Worm (Caenorhabditis elegans) whole organism, late embryonic: ENCODE measurements around the gene eelo-2.

ENCODE experiments used
- C08G9.2 ChIP-seq: sonication (generic microtip); optimal IDR thresholded peaks from 2 replicates; lab custom pipeline; 2016; ENCODE audit warnings: mild to moderate bottlenecking, missing genetic modification characterization, moderate library complexity, missing compliant biosample characterization
- F13H6.1 ChIP-seq: sonication (generic microtip); optimal IDR thresholded peaks from 2 replicates; lab custom pipeline; 2016; ENCODE audit warnings: missing genetic modification characterization, missing compliant biosample characterization
- K02D7.2 ChIP-seq: sonication (generic microtip); optimal IDR thresholded peaks from 2 replicates; lab custom pipeline; 2017; ENCODE audit warnings: mild to moderate bottlenecking, missing genetic modification characterization, missing compliant biosample characterization
- K09A11.1 ChIP-seq: sonication (generic microtip); optimal IDR thresholded peaks from 2 replicates; lab custom pipeline; 2017; ENCODE audit warnings: antibody characterized with exemption, mild to moderate bottlenecking, missing genetic modification characterization, missing compliant biosample characterization; ENCODE audit not compliant: insufficient read depth
- T23F11.4 ChIP-seq: fragments of 200-800 bp; sonication (Bioruptor generic); optimal IDR thresholded peaks from 2 replicates; lab custom pipeline; 2018; ENCODE audit warnings: mild to moderate bottlenecking, missing genetic modification characterization, missing compliant biosample characterization
- Y22D7AL.16 ChIP-seq: sonication (generic microtip); optimal IDR thresholded peaks from 2 replicates; lab custom pipeline; 2016; ENCODE audit warnings: missing genetic modification characterization, missing compliant biosample characterization
- ahr-1 ChIP-seq: sonication (generic microtip); optimal IDR thresholded peaks from 2 replicates; lab custom pipeline; 2016; ENCODE audit warnings: missing genetic modification characterization, missing compliant biosample characterization
- ama-1 ChIP-seq: fragments of 150-350 bp; optimal IDR thresholded peaks from 2 replicates; lab custom pipeline; 2014
- ceh-14 ChIP-seq: sonication (generic microtip); optimal IDR thresholded peaks from 2 replicates; lab custom pipeline; 2016; ENCODE audit warnings: missing genotype, missing genetic modification characterization, missing compliant biosample characterization
- ceh-2 ChIP-seq: sonication (generic microtip); optimal IDR thresholded peaks from 2 replicates; lab custom pipeline; 2016; ENCODE audit warnings: missing genotype, missing genetic modification characterization, missing compliant biosample characterization
- ceh-24 ChIP-seq: sonication (generic microtip); optimal IDR thresholded peaks from 2 replicates; lab custom pipeline; 2016; ENCODE audit warnings: mild to moderate bottlenecking, missing genetic modification characterization, missing compliant biosample characterization
- ceh-34 ChIP-seq: sonication (generic microtip); optimal IDR thresholded peaks from 2 replicates; lab custom pipeline; 2016; ENCODE audit warnings: mild to moderate bottlenecking, missing genetic modification characterization, missing compliant biosample characterization
- ceh-45 ChIP-seq: fragments of 200-800 bp; sonication (Bioruptor generic); IDR thresholded peaks from 2 replicates; pipeline ENCODE4 v1.3.6; 2022; ENCODE audit warnings: missing genetic modification reagents, missing genetic modification characterization, missing compliant biosample characterization
- ceh-48 ChIP-seq: sonication (generic microtip); optimal IDR thresholded peaks from 2 replicates; lab custom pipeline; 2016; ENCODE audit warnings: missing genetic modification characterization, inconsistent platforms, missing compliant biosample characterization
- ceh-6 ChIP-seq: fragments of 200-800 bp; sonication (Bioruptor generic); optimal IDR thresholded peaks from 2 replicates; lab custom pipeline; 2018; ENCODE audit warnings: mild to moderate bottlenecking, missing genetic modification characterization, missing compliant biosample characterization
- ceh-9 ChIP-seq: sonication (generic microtip); optimal IDR thresholded peaks from 2 replicates; lab custom pipeline; 2016; ENCODE audit warnings: mild to moderate bottlenecking, missing genetic modification characterization, inconsistent platforms, missing compliant biosample characterization
- dmd-4 ChIP-seq: sonication (generic microtip); optimal IDR thresholded peaks from 2 replicates; lab custom pipeline; 2016; ENCODE audit warnings: borderline replicate concordance, missing genetic modification characterization, missing compliant biosample characterization
- dve-1 ChIP-seq: sonication (generic microtip); optimal IDR thresholded peaks from 2 replicates; lab custom pipeline; 2017; ENCODE audit warnings: antibody characterized with exemption, mild to moderate bottlenecking, missing genetic modification characterization, missing compliant biosample characterization
- elt-2 ChIP-seq: sonication (generic microtip); optimal IDR thresholded peaks from 2 replicates; lab custom pipeline; 2016; ENCODE audit warnings: missing genetic modification reagents, missing genetic modification characterization, missing compliant biosample characterization
- elt-4 ChIP-seq: sonication (generic microtip); optimal IDR thresholded peaks from 2 replicates; lab custom pipeline; 2016; ENCODE audit warnings: missing genetic modification characterization, missing compliant biosample characterization
- eyg-1 ChIP-seq: sonication (generic microtip); optimal IDR thresholded peaks from 2 replicates; lab custom pipeline; 2016; ENCODE audit warnings: missing genotype, missing genetic modification characterization, missing compliant biosample characterization
- fkh-10 ChIP-seq: fragments of 150-350 bp; optimal IDR thresholded peaks from 2 replicates; lab custom pipeline; 2014; ENCODE audit warnings: missing biosample characterization, missing genetic modification reagents, missing genetic modification characterization
- gmeb-2 ChIP-seq: sonication (generic microtip); optimal IDR thresholded peaks from 2 replicates; lab custom pipeline; 2016; ENCODE audit warnings: missing genetic modification characterization, inconsistent platforms, missing compliant biosample characterization
- hlh-15 ChIP-seq: sonication (generic microtip); optimal IDR thresholded peaks from 2 replicates; lab custom pipeline; 2016; ENCODE audit warnings: missing genetic modification characterization, missing compliant biosample characterization
- hlh-30 ChIP-seq: sonication (generic microtip); optimal IDR thresholded peaks from 2 replicates; lab custom pipeline; 2017; ENCODE audit warnings: antibody characterized with exemption, missing genetic modification characterization, missing compliant biosample characterization; ENCODE audit not compliant: insufficient read depth
- hlh-6 ChIP-seq: sonication (generic microtip); optimal IDR thresholded peaks from 2 replicates; lab custom pipeline; 2016; ENCODE audit warnings: missing genotype, missing genetic modification characterization, missing compliant biosample characterization
- hlh-8 ChIP-seq: sonication (generic microtip); optimal IDR thresholded peaks from 2 replicates; lab custom pipeline; 2016; ENCODE audit warnings: missing genotype, missing genetic modification characterization, missing compliant biosample characterization
- lim-6 ChIP-seq: sonication (generic microtip); optimal IDR thresholded peaks from 2 replicates; lab custom pipeline; 2016; ENCODE audit warnings: missing genetic modification characterization, missing compliant biosample characterization
- lin-11 ChIP-seq: fragments of 200-800 bp; sonication (Bioruptor generic); optimal IDR thresholded peaks from 2 replicates; lab custom pipeline; 2018; ENCODE audit warnings: mild to moderate bottlenecking, missing genetic modification characterization, missing compliant biosample characterization
- mec-3 ChIP-seq: sonication (generic microtip); optimal IDR thresholded peaks from 2 replicates; lab custom pipeline; 2016; ENCODE audit warnings: borderline replicate concordance, missing genetic modification characterization, missing compliant biosample characterization
- nhr-232 ChIP-seq: sonication (generic microtip); optimal IDR thresholded peaks from 2 replicates; lab custom pipeline; 2016; ENCODE audit warnings: missing genetic modification characterization, missing compliant biosample characterization
- npax-4 ChIP-seq: sonication (generic microtip); optimal IDR thresholded peaks from 2 replicates; lab custom pipeline; 2016; ENCODE audit warnings: missing genetic modification characterization, missing compliant biosample characterization
- odd-2 ChIP-seq: sonication (generic microtip); optimal IDR thresholded peaks from 2 replicates; lab custom pipeline; 2017; ENCODE audit warnings: antibody characterized with exemption, mild to moderate bottlenecking, missing genetic modification characterization, missing compliant biosample characterization
- pax-1 ChIP-seq: fragments of 150-350 bp; optimal IDR thresholded peaks from 2 replicates; lab custom pipeline; 2014; ENCODE audit warnings: missing biosample characterization, missing genetic modification characterization
- pros-1 ChIP-seq: fragments of 150-350 bp; optimal IDR thresholded peaks from 2 replicates; lab custom pipeline; 2014; ENCODE audit warnings: missing biosample characterization, missing genetic modification reagents, missing genetic modification characterization
- ref-2 ChIP-seq: sonication (generic microtip); optimal IDR thresholded peaks from 2 replicates; lab custom pipeline; 2016; ENCODE audit warnings: missing genetic modification characterization, missing compliant biosample characterization
- rnt-1 ChIP-seq: sonication (generic microtip); optimal IDR thresholded peaks from 2 replicates; lab custom pipeline; 2016; ENCODE audit warnings: missing genetic modification characterization, missing compliant biosample characterization
- sox-2 ChIP-seq: fragments of 200-800 bp; sonication (Bioruptor generic); IDR thresholded peaks from 2 replicates; pipeline ENCODE4 v1.3.6; 2022; ENCODE audit warnings: missing genetic modification reagents, missing genetic modification characterization, missing compliant biosample characterization
- syd-9 ChIP-seq: sonication (generic microtip); optimal IDR thresholded peaks from 2 replicates; lab custom pipeline; 2016; ENCODE audit warnings: mild to moderate bottlenecking, missing genetic modification characterization, moderate library complexity, missing compliant biosample characterization
- unc-3 ChIP-seq, 2 experiments: fragments of 200-800 bp in 1 of 2; sonication (Bioruptor generic) in 1 of 2; sonication (generic microtip) in 1 of 2; conservative IDR thresholded peaks in 1 of 2; optimal IDR thresholded peaks in 1 of 2; 2 replicates each; pipeline versions ENCODE4 v1.3.6 to Lab custom; 2016 to 2022; ENCODE audit warnings: missing compliant biosample characterization in 2 of 2, missing genetic modification characterization in 2 of 2, missing genetic modification reagents in 1 of 2
- unc-55 ChIP-seq: sonication (generic microtip); optimal IDR thresholded peaks from 2 replicates; lab custom pipeline; 2017; ENCODE audit warnings: missing biosample characterization, missing genetic modification reagents, missing genetic modification characterization
- ztf-16 ChIP-seq: sonication (generic microtip); optimal IDR thresholded peaks from 2 replicates; lab custom pipeline; 2017; ENCODE audit warnings: missing genetic modification characterization, missing compliant biosample characterization

eelo-2 gene

DNA sequence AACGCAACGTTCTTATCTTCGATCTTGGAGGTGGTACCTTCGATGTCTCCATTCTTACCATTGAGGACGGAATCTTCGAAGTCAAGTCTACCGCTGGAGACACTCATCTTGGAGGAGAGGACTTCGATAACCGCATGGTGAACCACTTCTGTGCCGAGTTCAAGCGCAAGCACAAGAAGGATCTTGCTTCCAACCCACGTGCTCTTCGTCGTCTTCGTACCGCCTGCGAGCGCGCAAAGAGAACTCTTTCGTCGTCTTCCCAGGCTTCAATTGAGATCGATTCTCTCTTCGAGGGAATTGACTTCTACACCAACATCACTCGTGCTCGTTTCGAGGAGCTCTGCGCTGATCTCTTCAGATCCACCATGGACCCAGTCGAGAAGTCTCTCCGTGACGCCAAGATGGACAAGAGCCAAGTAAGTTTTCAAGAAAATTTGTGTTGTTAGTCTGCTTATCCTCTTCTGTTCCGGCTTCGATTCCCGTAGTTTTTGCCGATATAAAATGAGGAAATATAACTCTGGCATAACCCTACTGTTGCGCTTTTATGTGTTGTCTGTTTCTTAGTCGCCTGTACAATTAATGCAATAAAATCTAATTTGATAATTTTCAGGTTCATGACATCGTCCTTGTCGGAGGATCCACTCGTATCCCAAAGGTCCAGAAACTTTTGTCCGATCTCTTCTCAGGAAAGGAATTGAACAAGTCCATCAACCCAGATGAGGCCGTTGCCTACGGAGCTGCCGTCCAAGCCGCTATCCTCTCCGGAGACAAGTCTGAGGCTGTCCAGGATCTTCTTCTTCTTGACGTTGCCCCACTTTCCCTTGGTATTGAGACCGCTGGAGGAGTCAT, 29.9 kb downstream of the eelo-2 start:
- TF ChIP-seq ceh-24 (tag; lab: Kevin White, UChicago), result no peak
- no peak for TF ChIP-seq elt-2
- no peak for TF ChIP-seq lim-6 (tag; lab: Kevin White, UChicago)
- TF ChIP-seq unc-55 (GFP tag; lab: Kevin White, UChicago), result no peak
- TF ChIP-seq ceh-14 (tag; lab: Kevin White, UChicago), result no peak
- no peak for TF ChIP-seq hlh-30

DNA sequence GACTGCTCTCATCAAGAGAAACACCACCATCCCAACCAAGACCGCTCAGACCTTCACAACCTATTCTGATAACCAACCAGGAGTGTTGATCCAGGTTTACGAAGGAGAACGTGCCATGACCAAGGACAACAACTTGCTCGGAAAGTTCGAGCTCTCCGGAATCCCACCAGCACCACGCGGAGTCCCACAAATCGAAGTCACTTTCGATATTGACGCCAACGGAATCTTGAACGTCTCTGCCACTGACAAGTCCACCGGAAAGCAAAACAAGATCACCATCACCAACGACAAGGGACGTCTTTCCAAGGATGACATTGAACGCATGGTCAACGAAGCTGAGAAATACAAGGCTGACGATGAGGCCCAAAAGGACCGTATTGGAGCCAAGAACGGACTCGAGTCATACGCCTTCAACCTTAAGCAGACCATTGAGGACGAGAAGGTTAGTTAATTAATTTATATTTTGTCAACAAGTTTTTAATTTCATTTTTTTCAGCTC, 30.6 kb downstream of the eelo-2 start:
- no peak for TF ChIP-seq elt-2
- TF ChIP-seq hlh-8 (tag; lab: Kevin White, UChicago), result no peak
- TF ChIP-seq K02D7.2, result no peak
- no peak for TF ChIP-seq lin-11 (tag; lab: Kevin White, UChicago)
- no peak for TF ChIP-seq hlh-15 (tag; lab: Kevin White, UChicago)
- TF ChIP-seq ceh-45 (GFP tag; lab: Robert Waterston, UW), result no peak
- TF ChIP-seq rnt-1 (tag; lab: Kevin White, UChicago), result no peak
- TF ChIP-seq dve-1 (tag; lab: Kevin White, UChicago), result no peak
- TF ChIP-seq ceh-48 (tag; lab: Kevin White, UChicago), result no peak

DNA sequence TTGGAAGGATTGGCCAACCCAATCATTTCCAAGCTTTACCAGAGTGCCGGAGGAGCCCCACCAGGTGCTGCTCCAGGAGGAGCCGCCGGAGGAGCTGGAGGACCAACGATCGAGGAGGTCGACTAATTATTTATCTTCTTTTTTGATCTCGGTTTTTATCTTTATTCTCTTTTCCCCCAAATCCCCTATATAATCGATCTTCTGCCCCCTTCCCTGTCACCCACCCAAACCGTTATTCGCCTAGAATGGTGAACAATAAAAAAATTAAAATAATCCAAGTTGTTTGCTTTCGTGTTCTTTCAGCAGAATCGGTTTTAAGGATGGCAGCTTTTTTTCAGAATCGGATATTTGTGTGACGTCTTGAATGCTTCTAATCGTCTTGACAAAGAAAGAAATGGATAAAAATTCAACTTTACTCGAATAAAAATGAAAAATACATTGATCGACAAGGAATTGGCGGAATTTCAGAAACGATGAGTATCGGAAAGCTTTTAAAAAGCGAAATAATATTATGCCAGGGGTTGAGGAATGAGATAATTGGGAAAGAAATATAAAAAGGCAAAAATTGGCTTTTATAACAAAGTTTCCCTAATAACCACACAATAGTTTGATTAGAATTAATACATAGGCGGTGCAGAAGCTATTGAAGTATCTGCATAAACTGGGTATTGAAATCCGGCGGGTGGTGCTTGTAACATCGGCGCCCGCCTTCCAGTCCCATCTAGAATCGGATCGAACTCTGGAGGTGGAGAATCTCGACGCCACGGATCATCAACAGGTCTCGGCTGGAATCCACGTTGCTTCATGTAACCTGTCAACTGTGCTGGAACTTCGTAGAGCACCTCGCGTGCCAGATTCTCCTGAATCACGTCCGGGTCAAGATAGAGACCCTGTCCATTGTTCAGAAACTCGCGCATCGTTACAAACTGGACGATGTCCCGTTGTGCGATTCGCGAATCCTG, 31.4 kb downstream of the eelo-2 start:
- TF ChIP-seq pros-1 (tag; lab: Kevin White, UChicago), result no peak
- no peak for TF ChIP-seq K09A11.1 (tag; lab: Kevin White, UChicago)
- no peak for TF ChIP-seq dve-1 (tag; lab: Kevin White, UChicago)
- no peak for TF ChIP-seq ceh-9 (tag; lab: Kevin White, UChicago)
- TF ChIP-seq ref-2, result no peak
- no peak for TF ChIP-seq pax-1 (tag; lab: Kevin White, UChicago)
- no peak for TF ChIP-seq Y22D7AL.16 (tag; lab: Kevin White, UChicago)
- no peak for TF ChIP-seq ahr-1 (tag; lab: Kevin White, UChicago)
- no peak for TF ChIP-seq C08G9.2 (tag; lab: Kevin White, UChicago)
- TF ChIP-seq eyg-1 (tag; lab: Kevin White, UChicago), result no peak
- TF ChIP-seq sox-2, result no peak
- no peak for TF ChIP-seq lim-6 (tag; lab: Kevin White, UChicago)
- TF ChIP-seq mec-3 (tag; lab: Kevin White, UChicago), result no peak
- no peak for TF ChIP-seq F13H6.1 (tag; lab: Kevin White, UChicago)
- no peak for TF ChIP-seq ceh-34 (tag; lab: Kevin White, UChicago)

DNA sequence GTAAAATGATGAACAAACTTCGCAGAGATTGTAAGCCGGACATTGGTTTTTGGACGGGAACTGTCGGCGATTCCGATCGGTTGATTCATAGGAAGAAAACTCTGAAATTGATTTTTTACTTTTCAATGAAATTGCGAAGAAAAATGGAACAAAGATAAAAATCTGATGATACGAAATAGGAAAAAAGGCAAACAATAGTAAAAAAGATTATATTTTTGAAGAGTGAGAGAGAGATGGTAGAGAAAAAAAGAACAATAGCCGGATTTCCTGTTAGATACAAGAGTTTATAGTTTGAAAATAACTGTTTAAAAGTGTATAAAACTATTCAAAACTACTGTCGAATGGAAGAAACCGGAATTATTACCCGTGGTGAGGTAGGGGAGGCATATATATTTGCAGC, 34.2 kb downstream of the eelo-2 start, which contains the start of gene nra-1:
Gene nra-1, minus strand, starts transcription at position 101 of the 400 bp plus-strand sequence.
- TF ChIP-seq pros-1 (tag; lab: Kevin White, UChicago), result no peak
- no peak for TF ChIP-seq ceh-2 (tag; lab: Kevin White, UChicago)
- no peak for TF ChIP-seq syd-9
- no peak for TF ChIP-seq npax-4 (tag; lab: Kevin White, UChicago)
- TF ChIP-seq fkh-10 (GFP tag; lab: Kevin White, UChicago), result no peak
- no peak for TF ChIP-seq ama-1 (lab: Kevin White, UChicago)
- TF ChIP-seq pax-1 (tag; lab: Kevin White, UChicago), result no peak
- no peak for TF ChIP-seq unc-3 (GFP tag; conservative IDR thresholded peaks at IDR 0.05; lab: Robert Waterston, UW)
- TF ChIP-seq unc-3 (tag; optimal IDR thresholded peaks at IDR 0.05; lab: Kevin White, UChicago), result no peak
- no peak for TF ChIP-seq odd-2 (tag; lab: Kevin White, UChicago)
- no peak for TF ChIP-seq ahr-1 (tag; lab: Kevin White, UChicago)
- TF ChIP-seq ceh-6 (GFP tag; lab: Kevin White, UChicago), result no peak
- TF ChIP-seq mec-3 (tag; lab: Kevin White, UChicago), result no peak
- no peak for TF ChIP-seq hlh-6
- no peak for TF ChIP-seq nhr-232
- TF ChIP-seq gmeb-2 (tag; lab: Kevin White, UChicago), result no peak
- TF ChIP-seq ztf-16 (tag; lab: Kevin White, UChicago), result no peak
- no peak for TF ChIP-seq elt-4
- TF ChIP-seq ceh-14 (tag; lab: Kevin White, UChicago), result no peak
- TF ChIP-seq T23F11.4, result no peak
- TF ChIP-seq dmd-4 (tag; lab: Kevin White, UChicago), result no peak
